Worm (Caenorhabditis elegans): ENCODE measurements around the gene daf-5.

DNA sequence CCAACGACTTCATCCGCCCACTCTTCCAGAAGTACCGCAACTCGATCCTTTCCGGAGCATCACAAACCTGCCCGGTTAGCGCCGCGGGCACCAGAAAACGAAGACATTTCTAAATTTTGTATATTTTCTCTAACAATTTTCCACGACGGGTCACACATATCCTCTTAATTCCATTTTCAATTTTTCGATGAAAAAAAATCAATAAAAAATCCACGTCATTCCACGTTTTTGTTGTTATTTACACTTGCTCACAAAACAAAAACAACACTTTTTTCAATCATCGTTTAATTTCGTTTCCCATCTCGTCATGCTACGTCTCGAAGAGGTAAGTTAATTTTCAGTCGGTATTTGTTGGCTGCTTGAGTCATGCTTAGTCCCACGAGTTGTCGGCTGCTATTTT is 43.7 kb downstream of the daf-5 start, which contains the start of gene F01D5.7:
- TF ChIP-seq nhr-28 (tag; optimal IDR thresholded peaks at IDR 0.05), result no peak
- no peak for TF ChIP-seq alr-1 (tag; optimal IDR thresholded peaks at IDR 0.05; ENCODE audit: borderline replicate concordance)
- TF ChIP-seq nhr-237 (tag; optimal IDR thresholded peaks at IDR 0.05), result no peak
- TF ChIP-seq pag-3 (tag; optimal IDR thresholded peaks at IDR 0.05; ENCODE audit: borderline replicate concordance, insufficient read depth), result no peak
- TF ChIP-seq unc-62 (GFP tag; optimal IDR thresholded peaks at IDR 0.05), result no peak
- no peak for TF ChIP-seq nhr-47 (tag; optimal IDR thresholded peaks at IDR 0.05)
- no peak for TF ChIP-seq snpc-4 (tag; optimal IDR thresholded peaks at IDR 0.05)
- TF ChIP-seq fkh-10 (GFP tag; optimal IDR thresholded peaks at IDR 0.05), result no peak
- no peak for TF ChIP-seq ces-1 (GFP tag; optimal IDR thresholded peaks at IDR 0.05)
